Worm (Caenorhabditis elegans): Measurements from ENCODE around the gene F33G12.6.

DNA sequence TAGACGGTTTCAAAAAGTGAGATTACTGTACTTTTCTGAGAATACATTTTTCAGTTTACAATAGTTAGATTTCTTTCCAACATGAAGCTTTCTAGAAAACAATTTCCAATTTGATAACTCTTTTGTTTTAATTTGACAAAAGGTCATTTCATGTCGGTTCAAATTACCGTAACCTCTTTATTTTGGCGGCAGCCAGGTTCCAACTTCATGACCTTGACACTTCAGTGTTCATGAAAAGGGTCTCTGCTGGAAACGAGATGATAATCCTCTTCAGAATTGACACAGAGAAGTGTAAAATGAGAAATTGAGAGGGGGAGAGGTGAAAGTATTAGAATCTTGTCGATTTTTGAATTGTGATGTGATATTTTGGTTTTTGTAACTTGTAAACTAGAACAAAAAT lies 28.2 kb upstream of the F33G12.6 start:
- no peak for TF ChIP-seq sea-1 (GFP tag; conservative IDR thresholded peaks at IDR 0.05)
- TF ChIP-seq tra-4 (tag; optimal IDR thresholded peaks at IDR 0.05), result no peak
- no peak for TF ChIP-seq pes-1 (GFP tag; IDR thresholded peaks at IDR 0.05)
- TF ChIP-seq ama-1 (optimal IDR thresholded peaks at IDR 0.05), result no peak
- no peak for TF ChIP-seq flt-1 (GFP tag; IDR thresholded peaks at IDR 0.05)
- no peak for TF ChIP-seq ceh-36 (tag; optimal IDR thresholded peaks at IDR 0.05)
- no peak for TF ChIP-seq hmg-4 (GFP tag; optimal IDR thresholded peaks at IDR 0.05)
- no peak for TF ChIP-seq hmbx-1 (tag; optimal IDR thresholded peaks at IDR 0.05)
- TF ChIP-seq ets-7 (tag; optimal IDR thresholded peaks at IDR 0.05), result no peak
- TF ChIP-seq B0310.2 (tag; optimal IDR thresholded peaks at IDR 0.05), result no peak
- no peak for TF ChIP-seq aly-1 (tag; optimal IDR thresholded peaks at IDR 0.05)
